Worm (Caenorhabditis elegans): Measurements from ENCODE around the gene W02D7.11.

Gene W02D7.11

ce11 chrV:8259016-8259415 lies 45.3 kb downstream of the W02D7.11 start, which contains the start of gene C16D9.1:
Gene C16D9.1 (plus strand): TSS chrV:8259316.
- no peak for TF ChIP-seq B0310.2 (tag; optimal IDR thresholded peaks at IDR 0.05)
- TF ChIP-seq pes-1 (GFP tag; IDR thresholded peaks at IDR 0.05) = no peak
- no peak for TF ChIP-seq tra-4 (tag; optimal IDR thresholded peaks at IDR 0.05)
- no peak for TF ChIP-seq ama-1 (optimal IDR thresholded peaks at IDR 0.05)
- no peak for TF ChIP-seq ceh-13 (GFP tag; optimal IDR thresholded peaks at IDR 0.05)
- no peak for TF ChIP-seq hmbx-1 (tag; optimal IDR thresholded peaks at IDR 0.05)
- no peak for TF ChIP-seq hnd-1 (tag; optimal IDR thresholded peaks at IDR 0.05)
- TF ChIP-seq F13C5.2 (tag; optimal IDR thresholded peaks at IDR 0.05) = no peak
- TF ChIP-seq scrt-1 (GFP tag; IDR thresholded peaks at IDR 0.05) = no peak
- TF ChIP-seq ceh-36 (tag; optimal IDR thresholded peaks at IDR 0.05) = no peak
- no peak for TF ChIP-seq tbx-11 (GFP tag; IDR thresholded peaks at IDR 0.05)
- TF ChIP-seq ets-7 (tag; optimal IDR thresholded peaks at IDR 0.05) = no peak
- TF ChIP-seq aly-1 (tag; optimal IDR thresholded peaks at IDR 0.05) = no peak
- TF ChIP-seq hmg-4 (GFP tag; optimal IDR thresholded peaks at IDR 0.05) = no peak
- no peak for TF ChIP-seq tbx-37 (GFP tag; conservative IDR thresholded peaks at IDR 0.05)
- TF ChIP-seq sea-1 (GFP tag; conservative IDR thresholded peaks at IDR 0.05) = no peak
- TF ChIP-seq flt-1 (GFP tag; IDR thresholded peaks at IDR 0.05) = no peak

- TF ChIP-seq hmbx-1 (tag; optimal IDR thresholded peaks at IDR 0.05) (no peak), flt-1 (GFP tag; IDR thresholded peaks at IDR 0.05) (no peak), B0310.2 (tag; optimal IDR thresholded peaks at IDR 0.05) (no peak), scrt-1 (GFP tag; IDR thresholded peaks at IDR 0.05) (no peak), sea-1 (GFP tag; conservative IDR thresholded peaks at IDR 0.05) (no peak), hnd-1 (tag; optimal IDR thresholded peaks at IDR 0.05) (no peak), ceh-36 (tag; optimal IDR thresholded peaks at IDR 0.05) (no peak), tbx-37 (GFP tag; conservative IDR thresholded peaks at IDR 0.05) (no peak), pes-1 (GFP tag; IDR thresholded peaks at IDR 0.05) (no peak), ceh-13 (GFP tag; optimal IDR thresholded peaks at IDR 0.05) (no peak), ets-7 (tag; optimal IDR thresholded peaks at IDR 0.05) (no peak), tbx-11 (GFP tag; IDR thresholded peaks at IDR 0.05) (no peak), aly-1 (tag; optimal IDR thresholded peaks at IDR 0.05) (no peak), F13C5.2 (tag; optimal IDR thresholded peaks at IDR 0.05) (no peak), ama-1 (optimal IDR thresholded peaks at IDR 0.05) (no peak), hmg-4 (GFP tag; optimal IDR thresholded peaks at IDR 0.05) (no peak), tra-4 (tag; optimal IDR thresholded peaks at IDR 0.05) (no peak)
These were observed 49.3 kb downstream of the W02D7.11 start for ce11 chrV:8254973-8255372.

DNA sequence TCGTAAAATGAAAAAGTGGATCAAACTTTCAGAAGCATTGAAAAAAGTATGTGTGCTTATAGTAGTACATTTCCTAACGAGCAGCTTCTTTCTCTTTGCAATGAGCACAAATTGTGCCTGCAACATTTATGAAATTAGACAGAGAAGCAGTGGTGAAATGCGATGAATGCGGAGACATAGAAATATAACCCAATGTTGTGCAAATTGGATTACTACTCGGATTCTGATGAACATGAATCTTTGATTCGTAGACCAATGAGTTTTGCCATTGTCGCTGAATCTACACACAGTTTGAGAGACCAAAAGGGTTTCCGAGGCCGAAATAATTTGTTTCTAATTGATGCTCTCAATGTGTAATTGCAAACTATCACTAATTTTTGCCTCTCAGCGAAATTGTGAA lies 50.4 kb downstream of the W02D7.11 start:
- TF ChIP-seq pes-1 (GFP tag; IDR thresholded peaks at IDR 0.05) (no peak), hmg-4 (GFP tag; optimal IDR thresholded peaks at IDR 0.05) (no peak)
